Worm (Caenorhabditis elegans) whole organism, young adult: ENCODE results near the gene gpx-4.

Experiments
- B0261.1 ChIP-seq: sonication (generic microtip); optimal IDR thresholded peaks from 2 replicates; lab custom pipeline; 2016; ENCODE audit warnings: mild to moderate bottlenecking, missing genetic modification characterization, moderate library complexity, missing compliant biosample characterization
- B0336.3 ChIP-seq: fragments of 200-800 bp; sonication (Bioruptor generic); IDR thresholded peaks from 2 replicates; pipeline ENCODE4 v1.3.6; 2022; ENCODE audit warnings: missing genetic modification characterization, missing compliant biosample characterization
- F10E7.11 ChIP-seq: sonication (generic microtip); optimal IDR thresholded peaks from 2 replicates; lab custom pipeline; 2017; ENCODE audit warnings: mild to moderate bottlenecking, missing genetic modification characterization, moderate library complexity, missing compliant biosample characterization
- F52B5.7 ChIP-seq: sonication (generic microtip); optimal IDR thresholded peaks from 2 replicates; lab custom pipeline; 2016; ENCODE audit warnings: mild to moderate bottlenecking, missing genetic modification characterization, missing compliant biosample characterization
- T07F8.4 ChIP-seq: sonication (generic microtip); optimal IDR thresholded peaks from 2 replicates; lab custom pipeline; 2016; ENCODE audit warnings: mild to moderate bottlenecking, missing genetic modification characterization, moderate library complexity, missing compliant biosample characterization
- ama-1 ChIP-seq, 3 experiments: fragments of 150-350 bp in 1 of 3; sonication (generic microtip) in 2 of 3; optimal IDR thresholded peaks; 2 replicates each; lab custom pipeline; 2014 to 2018; ENCODE audit warnings: missing biosample characterization in 2 of 3, missing genetic modification characterization in 2 of 3, missing genetic modification reagents in 2 of 3
- atf-7 ChIP-seq: sonication (generic microtip); optimal IDR thresholded peaks from 2 replicates; lab custom pipeline; 2017; ENCODE audit warnings: mild to moderate bottlenecking, missing genetic modification characterization, missing compliant biosample characterization
- athp-1 ChIP-seq: sonication (generic microtip); optimal IDR thresholded peaks from 2 replicates; lab custom pipeline; 2017; ENCODE audit warnings: mild to moderate bottlenecking, missing genetic modification characterization, missing compliant biosample characterization
- attf-5 ChIP-seq: fragments of 200-800 bp; sonication (Bioruptor generic); optimal IDR thresholded peaks from 2 replicates; lab custom pipeline; 2018; ENCODE audit warnings: mild to moderate bottlenecking, missing genetic modification characterization, missing compliant biosample characterization
- cebp-1 ChIP-seq, 2 experiments: fragments of 200-800 bp in 1 of 2; sonication (Bioruptor generic) in 1 of 2; sonication (generic microtip) in 1 of 2; IDR thresholded peaks in 1 of 2; optimal IDR thresholded peaks in 1 of 2; 2 replicates each; pipeline versions ENCODE4 v1.3.6 to Lab custom; 2017 to 2022; ENCODE audit warnings: missing compliant biosample characterization in 2 of 2, missing genetic modification characterization in 2 of 2, mild to moderate bottlenecking in 1 of 2, missing genetic modification reagents in 1 of 2, moderate library complexity in 1 of 2
- die-1 ChIP-seq: sonication (generic microtip); optimal IDR thresholded peaks from 2 replicates; lab custom pipeline; 2016; ENCODE audit warnings: missing genotype, mild to moderate bottlenecking, missing genetic modification characterization, missing compliant biosample characterization
- dox-1 ChIP-seq: fragments of 200-800 bp; sonication (Bioruptor generic); IDR thresholded peaks from 2 replicates; pipeline ENCODE4 v1.3.6; 2022; ENCODE audit warnings: missing genetic modification reagents, missing genetic modification characterization, missing compliant biosample characterization
- efl-1 ChIP-seq: fragments of 150-350 bp; optimal IDR thresholded peaks from 2 replicates; lab custom pipeline; 2014; ENCODE audit warnings: missing biosample characterization, missing genetic modification reagents, missing genetic modification characterization
- egl-44 ChIP-seq: fragments of 200-800 bp; sonication (Bioruptor generic); IDR thresholded peaks from 2 replicates; pipeline ENCODE4 v1.3.6; 2022; ENCODE audit warnings: missing genetic modification reagents, missing genetic modification characterization, missing compliant biosample characterization
- gei-17 ChIP-seq: fragments of 200-800 bp; sonication (Bioruptor generic); optimal IDR thresholded peaks from 2 replicates; lab custom pipeline; 2018; ENCODE audit warnings: mild to moderate bottlenecking, missing genetic modification characterization, missing compliant biosample characterization
- him-1 ChIP-seq: sonication (generic microtip); optimal IDR thresholded peaks from 2 replicates; lab custom pipeline; 2016; ENCODE audit warnings: missing genotype, missing genetic modification reagents, missing genetic modification characterization, missing compliant biosample characterization
- hlh-26 ChIP-seq: fragments of 200-800 bp; sonication (Bioruptor generic); conservative IDR thresholded peaks from 2 replicates; pipeline ENCODE4 v1.3.6; 2022; ENCODE audit warnings: missing genetic modification reagents, missing genetic modification characterization, missing compliant biosample characterization
- hrde-1 ChIP-seq: sonication (generic microtip); optimal IDR thresholded peaks from 2 replicates; lab custom pipeline; 2016; ENCODE audit warnings: missing genetic modification characterization, mild to moderate bottlenecking, missing compliant biosample characterization, moderate library complexity, missing genotype, missing genetic modification reagents, borderline replicate concordance
- let-607 ChIP-seq, 2 experiments: fragments of 200-800 bp in 1 of 2; sonication (Bioruptor generic) in 1 of 2; sonication (generic microtip) in 1 of 2; optimal IDR thresholded peaks; 2 replicates each; lab custom pipeline; 2016 to 2018; ENCODE audit warnings: mild to moderate bottlenecking in 2 of 2, missing compliant biosample characterization in 2 of 2, missing genetic modification characterization in 2 of 2, moderate library complexity in 2 of 2, missing genotype in 1 of 2
- lin-26 ChIP-seq: fragments of 200-800 bp; sonication (Bioruptor generic); IDR thresholded peaks from 2 replicates; pipeline ENCODE4 v1.3.6; 2022; ENCODE audit warnings: missing genetic modification reagents, missing genetic modification characterization, missing compliant biosample characterization
- lin-35 ChIP-seq, 3 experiments: fragments of 150-350 bp in 2 of 3; sonication (generic microtip) in 1 of 3; optimal IDR thresholded peaks; 2 replicates each; lab custom pipeline; 2014 to 2018; ENCODE audit warnings: missing biosample characterization in 3 of 3, missing genetic modification characterization in 3 of 3, missing genetic modification reagents in 3 of 3
- lin-40 ChIP-seq: sonication (generic microtip); optimal IDR thresholded peaks from 2 replicates; lab custom pipeline; 2016; ENCODE audit warnings: missing genetic modification characterization, mild to moderate bottlenecking, missing compliant biosample characterization, missing genotype, missing genetic modification reagents
- lin-54 ChIP-seq: fragments of 200-800 bp; sonication (Bioruptor generic); optimal IDR thresholded peaks from 2 replicates; lab custom pipeline; 2018; ENCODE audit warnings: mild to moderate bottlenecking, missing genetic modification characterization, missing compliant biosample characterization
- lsl-1 ChIP-seq: fragments of 200-800 bp; sonication (Bioruptor generic); optimal IDR thresholded peaks from 2 replicates; lab custom pipeline; 2018; ENCODE audit warnings: mild to moderate bottlenecking, missing genetic modification characterization, moderate library complexity, missing compliant biosample characterization
- madf-3 ChIP-seq: fragments of 200-800 bp; sonication (Bioruptor generic); IDR thresholded peaks from 2 replicates; pipeline ENCODE4 v1.3.6; 2022; ENCODE audit warnings: missing genetic modification reagents, missing genetic modification characterization, missing compliant biosample characterization
- madf-6 ChIP-seq: fragments of 200-800 bp; sonication (Bioruptor generic); IDR thresholded peaks from 2 replicates; pipeline ENCODE4 v1.3.6; 2022; ENCODE audit warnings: missing genetic modification reagents, missing genetic modification characterization, missing compliant biosample characterization
- madf-8 ChIP-seq: fragments of 200-800 bp; sonication (Bioruptor generic); conservative IDR thresholded peaks from 2 replicates; pipeline ENCODE4 v1.3.6; 2022; ENCODE audit warnings: missing genetic modification reagents, missing genetic modification characterization, missing compliant biosample characterization
- nhr-80 ChIP-seq: sonication (generic microtip); optimal IDR thresholded peaks from 2 replicates; lab custom pipeline; 2016; ENCODE audit warnings: missing genetic modification characterization, missing compliant biosample characterization
- nhr-90 ChIP-seq: sonication (generic microtip); optimal IDR thresholded peaks from 2 replicates; lab custom pipeline; 2016; ENCODE audit warnings: missing genotype, mild to moderate bottlenecking, missing genetic modification characterization, missing compliant biosample characterization
- rec-8 ChIP-seq, 2 experiments: sonication (generic microtip); optimal IDR thresholded peaks; 2 replicates each; lab custom pipeline; 2016; ENCODE audit warnings: mild to moderate bottlenecking in 2 of 2, missing genetic modification characterization in 2 of 2, missing genetic modification reagents in 2 of 2, missing genotype in 2 of 2, missing biosample characterization in 1 of 2, missing compliant biosample characterization in 1 of 2, moderate library complexity in 1 of 2
- repo-1 ChIP-seq: sonication (generic microtip); optimal IDR thresholded peaks from 2 replicates; lab custom pipeline; 2017; ENCODE audit warnings: mild to moderate bottlenecking, missing genetic modification characterization, missing compliant biosample characterization
- rpc-1 ChIP-seq, 2 experiments: fragments of 150-350 bp in 1 of 2; sonication (generic microtip) in 1 of 2; optimal IDR thresholded peaks; 2 replicates each; lab custom pipeline; 2014 to 2018; ENCODE audit warnings: missing biosample characterization in 1 of 2, missing genetic modification characterization in 1 of 2, missing genetic modification reagents in 1 of 2, missing genotype in 1 of 2
- snpc-3.4 ChIP-seq: sonication (generic microtip); optimal IDR thresholded peaks from 2 replicates; lab custom pipeline; 2017; ENCODE audit warnings: missing genetic modification characterization, mild to moderate bottlenecking, missing compliant biosample characterization, antibody characterized with exemption, moderate library complexity, missing genotype, missing genetic modification reagents
- snpc-4 ChIP-seq, 5 experiments: fragments of 150-350 bp in 1 of 5; sonication (generic microtip) in 4 of 5; optimal IDR thresholded peaks; 2 replicates each; lab custom pipeline; 2014 to 2018; ENCODE audit warnings: missing genetic modification characterization in 5 of 5, missing biosample characterization in 3 of 5, antibody characterized with exemption in 2 of 5, mild to moderate bottlenecking in 2 of 5, missing compliant biosample characterization in 2 of 5, missing genotype in 2 of 5, moderate library complexity in 2 of 5, missing genetic modification reagents in 1 of 5
- tbp1 ChIP-seq: fragments of 200-800 bp; sonication (Bioruptor generic); optimal IDR thresholded peaks from 2 replicates; lab custom pipeline; 2018; ENCODE audit warnings: mild to moderate bottlenecking, missing genetic modification characterization, missing compliant biosample characterization
- tbx-9 ChIP-seq: sonication (generic microtip); optimal IDR thresholded peaks from 2 replicates; lab custom pipeline; 2016; ENCODE audit warnings: borderline replicate concordance, missing genetic modification characterization, inconsistent platforms, missing compliant biosample characterization
- tlf-1 ChIP-seq: fragments of 200-800 bp; sonication (Bioruptor generic); optimal IDR thresholded peaks from 2 replicates; lab custom pipeline; 2018; ENCODE audit warnings: mild to moderate bottlenecking, missing genetic modification characterization, missing compliant biosample characterization
- unc-62 ChIP-seq: fragments of 150-350 bp; optimal IDR thresholded peaks from 2 replicates; lab custom pipeline; 2014; ENCODE audit warnings: missing biosample characterization, missing genetic modification reagents, missing genetic modification characterization
- xnd-1 ChIP-seq: sonication (generic microtip); optimal IDR thresholded peaks from 2 replicates; lab custom pipeline; 2016; ENCODE audit warnings: missing genotype, missing genetic modification reagents, missing genetic modification characterization, missing compliant biosample characterization
- ztf-18 ChIP-seq: sonication (generic microtip); optimal IDR thresholded peaks from 2 replicates; lab custom pipeline; 2016; ENCODE audit warnings: missing genotype, mild to moderate bottlenecking, missing genetic modification characterization, missing compliant biosample characterization

Gene gpx-4

ce11 chrIV:2663953-2664900 is 10.6 kb downstream of the gpx-4 start, which contains the start of gene Y69A2AR.31 (continued):
- TF ChIP-seq unc-62 (GFP tag; lab: Kevin White, UChicago) (no peak), rec-8 (tag; optimal IDR thresholded peaks at IDR 0.05; lab: Kevin White, UChicago) (peak; percentile 23 to 54), cebp-1 (GFP tag; IDR thresholded peaks at IDR 0.05; lab: Robert Waterston, UW) (no peak), cebp-1 (tag; optimal IDR thresholded peaks at IDR 0.05; lab: Kevin White, UChicago) (peak; percentile 4)

DNA sequence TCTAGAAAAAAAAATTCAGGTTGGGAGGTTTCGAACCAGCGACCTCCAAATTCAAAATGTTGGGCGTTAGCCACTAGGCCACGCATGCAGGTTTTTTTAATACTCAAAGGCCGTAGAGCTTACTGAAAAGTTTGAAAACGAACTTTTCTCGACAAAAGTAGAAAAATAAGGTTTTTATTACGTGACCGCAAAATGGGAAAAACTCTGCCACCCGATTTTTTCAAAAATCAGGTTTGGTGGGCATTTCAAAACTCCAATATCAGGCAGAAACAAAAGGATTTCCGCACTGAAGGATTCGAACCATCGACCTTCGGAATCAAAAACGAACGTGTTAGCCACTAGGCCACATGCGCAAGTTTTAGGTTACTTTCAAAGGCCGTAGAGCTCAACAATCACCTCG is 16.1 kb downstream of the gpx-4 start:
- TF ChIP-seq hrde-1 (tag; lab: Kevin White, UChicago) (no peak), lsl-1 (GFP tag; lab: Kevin White, UChicago) (peak; percentile 33), lin-26 (GFP tag; lab: Robert Waterston, UW) (peak; percentile 75), repo-1 (tag; lab: Kevin White, UChicago) (peak; percentile 41), lin-54 (GFP tag; lab: Kevin White, UChicago) (peak; percentile 17), madf-6 (GFP tag; lab: Robert Waterston, UW) (peak; percentile 42; the same call in 1 of the 2 replicates), gei-17 (GFP tag; lab: Kevin White, UChicago) (no peak), attf-5 (GFP tag; lab: Kevin White, UChicago) (peak; percentile 32), tbx-9 (tag; lab: Kevin White, UChicago) (no peak), nhr-80 (tag; lab: Kevin White, UChicago) (no peak), die-1 (tag; lab: Kevin White, UChicago) (peak; percentile 65), F10E7.11 (tag; lab: Kevin White, UChicago) (no peak), B0261.1 (peak; percentile 93), dox-1 (GFP tag; lab: Robert Waterston, UW) (peak; percentile 31; the same call in 1 of the 2 replicates), B0336.3 (GFP tag; lab: Robert Waterston, UW) (peak; percentile 14; the same call in 1 of the 2 replicates), ama-1 (optimal IDR thresholded peaks at IDR 0.05; lab: Kevin White, UChicago) (no peak), ama-1 (GFP tag; optimal IDR thresholded peaks at IDR 0.05; lab: Kevin White, UChicago) (peak in 1 of 2 experiments; percentile 49), xnd-1 (tag; lab: Kevin White, UChicago) (peak; percentile 7), T07F8.4 (peak; percentile 16), snpc-4 (GFP tag; optimal IDR thresholded peaks at IDR 0.05; lab: Kevin White, UChicago) (no peak), snpc-4 (tag; optimal IDR thresholded peaks at IDR 0.05; lab: Kevin White, UChicago) (peak in 2 of 4 experiments; percentile 28 to 33), rec-8 (tag; optimal IDR thresholded peaks at IDR 0.05; lab: Kevin White, UChicago) (peak in 1 of 2 experiments; percentile 47), tlf-1 (GFP tag; lab: Kevin White, UChicago) (no peak), snpc-3.4 (tag; lab: Kevin White, UChicago) (peak; percentile 82), lin-40 (tag; lab: Kevin White, UChicago) (no peak), madf-8 (no peak), egl-44 (GFP tag; lab: Robert Waterston, UW) (no peak), let-607 (tag; optimal IDR thresholded peaks at IDR 0.05; lab: Kevin White, UChicago) (peak in 1 of 2 experiments; percentile 2), him-1 (tag; lab: Kevin White, UChicago) (peak; percentile 49), nhr-90 (tag; lab: Kevin White, UChicago) (peak; percentile 56), athp-1 (tag; lab: Kevin White, UChicago) (peak; percentile 32), hlh-26 (GFP tag; lab: Robert Waterston, UW) (no peak), rpc-1 (optimal IDR thresholded peaks at IDR 0.05; lab: Kevin White, UChicago) (peak; percentile 71), rpc-1 (tag; optimal IDR thresholded peaks at IDR 0.05; lab: Kevin White, UChicago) (peak; percentile 94), efl-1 (GFP tag; lab: Kevin White, UChicago) (no peak), lin-35 (GFP tag; optimal IDR thresholded peaks at IDR 0.05; lab: Kevin White, UChicago) (peak in 1 of 3 experiments; percentile 39), tbp1 (GFP tag; lab: Kevin White, UChicago) (peak; percentile 93), atf-7 (no peak), madf-3 (GFP tag; lab: Robert Waterston, UW) (peak; percentile 34; the same call in 1 of the 2 replicates), cebp-1 (GFP tag; IDR thresholded peaks at IDR 0.05; lab: Robert Waterston, UW) (no peak), cebp-1 (tag; optimal IDR thresholded peaks at IDR 0.05; lab: Kevin White, UChicago) (peak; percentile 12), F52B5.7 (tag; lab: Kevin White, UChicago) (peak; percentile 25), ztf-18 (tag; lab: Kevin White, UChicago) (peak; percentile 74)
